Fruit fly (Drosophila melanogaster) whole organism, prepupa: Measurements from ENCODE around the gene HLH3B.

Experiments used
- Sox102F ChIP-seq: fragments of 200-800 bp; sonication (Bioruptor generic); optimal IDR thresholded peaks from 2 replicates; lab custom pipeline; 2016; ENCODE audit warnings: missing biosample characterization, mild to moderate bottlenecking, missing genetic modification characterization
- pdm3 ChIP-seq: fragments of 200-800 bp; sonication (Bioruptor generic); optimal IDR thresholded peaks from 3 replicates; lab custom pipeline; 2016; ENCODE audit warnings: missing biosample characterization, missing genetic modification characterization

HLH3B gene

DNA sequence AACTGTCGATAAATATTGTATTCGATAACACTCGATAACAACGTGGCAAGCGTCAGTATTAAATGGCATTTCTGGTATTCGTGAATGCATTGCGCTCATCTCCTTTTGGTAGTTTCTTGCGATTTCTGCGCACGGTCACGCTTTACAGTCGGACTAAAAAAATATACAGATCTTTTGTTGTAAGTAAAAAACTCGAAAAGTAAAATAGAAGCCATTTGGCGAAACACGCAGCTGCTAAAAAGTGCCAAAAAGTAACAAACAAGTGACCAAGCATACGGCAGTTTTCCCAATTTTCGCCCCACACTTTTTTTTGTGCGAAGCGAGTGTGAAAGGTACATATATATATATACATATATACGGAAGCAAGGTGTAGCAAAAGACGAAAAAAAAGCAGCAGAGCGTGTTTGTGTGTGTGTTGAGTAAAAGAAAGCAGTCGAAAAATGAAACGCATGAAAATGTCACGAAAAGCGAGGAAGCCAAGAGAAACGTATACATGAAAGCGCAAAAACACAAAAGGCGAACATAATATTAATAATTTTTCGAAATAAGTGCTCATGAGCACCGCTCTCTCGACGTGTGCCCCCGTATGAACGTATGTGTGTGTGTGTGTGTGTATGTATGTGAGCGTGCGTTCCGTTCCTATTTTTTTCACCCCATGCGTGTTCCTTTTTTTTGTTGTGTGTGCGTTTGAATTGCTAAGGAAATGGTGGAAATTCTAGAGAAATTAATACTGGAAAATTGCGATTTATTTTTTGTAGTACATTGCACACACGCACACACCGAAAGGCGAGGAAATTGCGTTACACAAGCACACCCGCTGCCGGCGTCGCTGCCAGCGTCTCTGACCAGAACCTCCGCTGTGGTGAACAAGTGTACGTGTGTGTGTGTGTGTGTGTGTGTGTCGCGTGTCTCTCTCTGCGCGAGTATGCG is 47.4 kb downstream of the HLH3B start, which contains the start of gene sgg (continued):
- no peak for TF ChIP-seq pdm3 (GFP tag; lab: Kevin White, UChicago)
- TF ChIP-seq Sox102F = no peak
- TF ChIP-seq, all 60 proteins: peak for 5
